Worm (Caenorhabditis elegans): ENCODE results near the gene fkb-3.
A peak's percentile ranks its signal among the peaks of the same experiment; 100 is the strongest.

Gene fkb-3

DNA sequence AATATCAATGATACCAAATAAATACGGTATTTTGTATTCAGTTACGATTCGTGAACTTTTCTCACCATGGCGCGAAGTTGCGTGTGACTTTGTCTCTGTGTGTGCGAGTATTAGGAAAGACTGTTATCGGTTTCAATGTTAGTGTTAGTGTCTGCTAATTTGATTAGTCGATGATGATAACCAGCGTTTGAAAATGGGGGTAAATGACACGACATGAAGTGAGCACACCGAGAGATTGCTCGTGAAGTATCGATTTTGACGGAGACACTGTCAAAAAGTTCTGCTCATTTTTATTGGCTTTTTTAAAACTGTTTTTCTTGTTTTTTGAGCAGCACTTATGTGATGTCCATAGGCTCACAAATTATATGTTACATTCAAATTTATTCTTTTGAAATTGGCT, 26.6 kb upstream of the fkb-3 start:
- TF ChIP-seq nhr-129 (tag; optimal IDR thresholded peaks at IDR 0.05) (peak; percentile 18), crh-2 (tag; optimal IDR thresholded peaks at IDR 0.05) (peak; percentile 67), gmeb-1 (tag; optimal IDR thresholded peaks at IDR 0.05) (peak; percentile 4), ama-1 (optimal IDR thresholded peaks at IDR 0.05) (peak; percentile 65), egl-27 (tag; optimal IDR thresholded peaks at IDR 0.05) (no peak), F13H6.1 (tag; optimal IDR thresholded peaks at IDR 0.05) (peak; percentile 20), sma-9 (GFP tag; optimal IDR thresholded peaks at IDR 0.05) (peak; percentile 14), sma-9 (tag; optimal IDR thresholded peaks at IDR 0.05) (no peak), sma-3 (GFP tag; optimal IDR thresholded peaks at IDR 0.05) (peak; percentile 6), ceh-82 (tag; optimal IDR thresholded peaks at IDR 0.05) (no peak), skn-1 (tag; optimal IDR thresholded peaks at IDR 0.05) (no peak), fos-1 (tag; optimal IDR thresholded peaks at IDR 0.05) (peak; percentile 83)

DNA sequence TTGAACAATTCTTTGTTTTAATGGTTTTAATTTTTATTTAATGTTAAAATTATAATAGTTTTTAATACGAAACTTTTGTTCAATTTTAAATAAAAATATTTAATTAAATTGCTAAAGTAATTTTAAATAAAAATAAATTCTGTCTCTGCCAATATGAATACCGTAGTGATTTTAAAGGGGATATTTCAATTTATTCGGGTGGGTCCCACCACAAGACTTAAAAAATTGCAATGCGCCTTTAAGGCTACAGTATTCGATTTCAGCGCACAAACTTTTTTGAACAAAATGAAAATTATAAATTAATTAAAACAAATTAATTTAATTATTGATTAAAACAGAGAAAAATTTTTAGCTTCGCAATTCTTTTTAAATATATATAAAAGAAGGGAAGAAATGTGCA, 25.9 kb upstream of the fkb-3 start:
- no peak for TF ChIP-seq mab-5 (tag; optimal IDR thresholded peaks at IDR 0.05)
- no peak for TF ChIP-seq sma-3 (GFP tag; optimal IDR thresholded peaks at IDR 0.05)
- no peak for TF ChIP-seq nhr-129 (tag; optimal IDR thresholded peaks at IDR 0.05)
- no peak for TF ChIP-seq nhr-25 (tag; optimal IDR thresholded peaks at IDR 0.05)
- TF ChIP-seq gmeb-1 (tag; optimal IDR thresholded peaks at IDR 0.05): no peak
- TF ChIP-seq nhr-11 (tag; optimal IDR thresholded peaks at IDR 0.05): no peak
- no peak for TF ChIP-seq sem-4 (tag; optimal IDR thresholded peaks at IDR 0.05)
- TF ChIP-seq aly-2 (tag; optimal IDR thresholded peaks at IDR 0.05): no peak
- no peak for TF ChIP-seq ztf-11 (tag; optimal IDR thresholded peaks at IDR 0.05)
- no peak for TF ChIP-seq lin-13 (GFP tag; optimal IDR thresholded peaks at IDR 0.05)
- no peak for TF ChIP-seq alr-1 (tag; optimal IDR thresholded peaks at IDR 0.05)
- TF ChIP-seq sma-9 (GFP tag; optimal IDR thresholded peaks at IDR 0.05): no peak
- no peak for TF ChIP-seq sma-9 (tag; optimal IDR thresholded peaks at IDR 0.05)
- no peak for TF ChIP-seq mbf-1 (tag; optimal IDR thresholded peaks at IDR 0.05)
- TF ChIP-seq nhr-237 (tag; optimal IDR thresholded peaks at IDR 0.05): no peak
- no peak for TF ChIP-seq nhr-10 (tag; optimal IDR thresholded peaks at IDR 0.05)
- TF ChIP-seq unc-55 (GFP tag; optimal IDR thresholded peaks at IDR 0.05): no peak
- TF ChIP-seq C34F6.9 (tag; optimal IDR thresholded peaks at IDR 0.05): no peak
- no peak for TF ChIP-seq R02D3.7 (tag; optimal IDR thresholded peaks at IDR 0.05)

DNA sequence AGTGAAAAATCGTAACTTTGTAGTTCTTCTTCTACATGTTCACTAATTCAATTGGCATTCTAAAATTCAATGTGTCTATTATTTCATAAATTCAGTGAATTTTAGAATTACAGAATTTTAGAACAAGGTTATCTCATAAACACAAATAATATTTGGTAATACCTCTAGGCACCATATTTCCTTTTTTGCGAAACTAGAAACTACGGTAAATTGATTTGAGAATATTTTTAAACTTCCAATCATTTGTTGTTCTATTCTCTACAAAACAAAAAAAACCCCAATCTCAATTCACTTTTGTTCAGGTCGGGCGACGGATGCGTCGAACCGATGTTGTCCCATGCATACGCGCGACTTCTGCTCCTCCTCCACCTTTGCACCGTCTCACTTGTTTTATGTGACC, 25.1 kb upstream of the fkb-3 start, which contains the start of gene F09G2.1:
Gene F09G2.1 (plus strand): TSS at position 301 of the 400 bp plus-strand sequence.
- TF ChIP-seq lin-13 (GFP tag; optimal IDR thresholded peaks at IDR 0.05) (no peak), zag-1 (tag; optimal IDR thresholded peaks at IDR 0.05) (no peak), gmeb-1 (tag; optimal IDR thresholded peaks at IDR 0.05) (no peak), R02D3.7 (tag; optimal IDR thresholded peaks at IDR 0.05) (no peak), elt-1 (tag; optimal IDR thresholded peaks at IDR 0.05) (no peak), elt-3 (tag; optimal IDR thresholded peaks at IDR 0.05) (no peak), F13H6.1 (tag; optimal IDR thresholded peaks at IDR 0.05) (no peak), nhr-10 (tag; optimal IDR thresholded peaks at IDR 0.05) (no peak), ceh-82 (tag; optimal IDR thresholded peaks at IDR 0.05) (no peak), C34F6.9 (tag; optimal IDR thresholded peaks at IDR 0.05) (no peak), dmd-4 (tag; optimal IDR thresholded peaks at IDR 0.05) (no peak)

DNA sequence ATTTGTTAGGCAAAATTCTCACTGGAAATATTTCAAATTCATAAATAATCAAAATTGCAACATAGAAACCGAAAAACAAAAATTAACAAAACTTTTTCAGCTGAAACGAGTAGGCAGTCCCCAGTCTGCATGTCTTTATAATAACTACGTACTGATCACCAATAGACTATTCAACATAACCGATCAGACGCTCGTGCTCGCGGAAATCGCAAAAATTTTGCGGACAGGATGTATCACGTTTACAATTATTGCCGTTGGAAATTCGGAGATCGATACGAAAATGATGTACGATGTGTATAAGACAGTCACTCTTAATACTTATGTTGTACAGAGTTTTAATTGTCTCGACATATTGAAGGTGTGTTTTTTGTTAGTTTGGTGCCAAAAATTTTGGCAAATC, 23.7 kb upstream of the fkb-3 start:
- no peak for TF ChIP-seq C34F6.9 (tag; optimal IDR thresholded peaks at IDR 0.05)
- TF ChIP-seq ceh-82 (tag; optimal IDR thresholded peaks at IDR 0.05): no peak
- TF ChIP-seq mbf-1 (tag; optimal IDR thresholded peaks at IDR 0.05): no peak
- TF ChIP-seq lin-13 (GFP tag; optimal IDR thresholded peaks at IDR 0.05): no peak
- no peak for TF ChIP-seq nhr-21 (tag; optimal IDR thresholded peaks at IDR 0.05)
- TF ChIP-seq sma-3 (GFP tag; optimal IDR thresholded peaks at IDR 0.05): no peak
- TF ChIP-seq ceh-16 (tag; optimal IDR thresholded peaks at IDR 0.05): no peak
- no peak for TF ChIP-seq F13H6.1 (tag; optimal IDR thresholded peaks at IDR 0.05)
- TF ChIP-seq alr-1 (tag; optimal IDR thresholded peaks at IDR 0.05): no peak
- no peak for TF ChIP-seq snpc-4 (tag; optimal IDR thresholded peaks at IDR 0.05)
- no peak for TF ChIP-seq nhr-77 (tag; optimal IDR thresholded peaks at IDR 0.05)
- TF ChIP-seq R02D3.7 (tag; optimal IDR thresholded peaks at IDR 0.05): no peak

DNA sequence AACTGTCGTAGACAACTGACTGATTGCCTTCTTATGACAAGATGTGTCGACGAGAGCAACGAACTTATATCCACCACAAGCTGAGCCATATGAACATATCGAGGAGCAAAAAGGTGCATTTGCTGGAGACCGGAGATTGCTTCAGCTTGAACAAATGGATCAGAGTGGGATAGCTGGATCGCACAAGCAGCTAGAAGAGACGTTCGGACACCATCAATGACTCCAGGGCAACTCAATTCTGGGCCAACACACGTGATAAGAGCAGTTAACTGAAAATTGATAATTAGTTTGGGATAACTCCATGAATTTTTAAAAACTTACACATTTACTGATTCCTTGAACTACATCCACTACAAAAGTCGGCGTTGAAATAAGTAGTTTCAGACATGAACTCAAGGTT, 16.0 kb upstream of the fkb-3 start:
- TF ChIP-seq unc-62 (GFP tag; optimal IDR thresholded peaks at IDR 0.05): no peak
- TF ChIP-seq mdl-1 (tag; optimal IDR thresholded peaks at IDR 0.05): no peak
- TF ChIP-seq nhr-12 (tag; optimal IDR thresholded peaks at IDR 0.05): no peak
